Fruit fly (Drosophila melanogaster): ENCODE data around the gene Wdr24.

The Wdr24 gene

DNA sequence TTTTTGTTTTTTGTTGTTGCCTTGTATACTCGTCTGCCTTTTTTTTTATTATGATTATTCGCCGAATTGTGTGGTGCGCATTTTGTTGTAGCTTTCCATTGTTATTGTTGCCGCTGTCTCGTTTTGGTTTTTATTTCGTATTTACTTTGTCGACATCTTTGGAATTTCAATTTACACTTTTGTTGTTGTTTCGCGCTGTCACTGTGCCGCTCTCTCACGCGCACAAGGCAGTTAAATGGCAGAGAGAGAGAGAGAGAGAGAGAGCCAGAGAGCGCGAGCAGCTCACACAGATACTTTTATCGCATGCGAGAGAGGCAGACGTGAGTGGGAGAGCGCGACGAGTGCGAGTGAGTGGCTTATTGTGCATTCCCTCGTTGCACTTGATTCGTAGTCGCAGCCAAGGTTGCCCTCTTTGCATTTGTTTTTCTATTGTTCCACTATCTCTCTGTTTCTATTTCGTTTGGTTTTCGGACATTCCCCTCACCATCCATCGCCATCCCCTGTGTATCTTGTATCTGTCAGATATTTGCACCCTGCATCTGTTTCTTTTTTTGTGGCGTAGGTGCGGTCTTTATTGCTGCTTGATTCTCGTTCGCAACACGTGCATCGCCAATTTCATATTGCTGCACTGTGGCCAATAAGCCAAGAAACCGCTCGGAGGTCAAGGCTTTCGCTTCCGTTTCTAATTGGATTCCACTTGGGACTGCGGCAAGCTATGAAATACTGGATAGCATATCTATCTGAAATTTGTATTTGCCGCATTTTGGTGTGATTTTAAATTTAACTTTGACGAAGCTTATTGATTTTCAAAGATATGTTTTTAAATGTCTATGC is 29.7 kb upstream of the Wdr24 start (continued):
- TF ChIP-seq CG6689 (GFP tag; IDR thresholded peaks at IDR 0.05) (no peak), CG17385 (GFP tag; optimal IDR thresholded peaks at IDR 0.05) (peak; percentile 45), ham (GFP tag; IDR thresholded peaks at IDR 0.05) (no peak), CG9817 (tag; optimal IDR thresholded peaks at IDR 0.05) (no peak), br (optimal IDR thresholded peaks at IDR 0.05) (no peak), CG17912 (GFP tag; optimal IDR thresholded peaks at IDR 0.05) (no peak), lbe (GFP tag; optimal IDR thresholded peaks at IDR 0.05) (peak; percentile 84), CG3838 (GFP tag; optimal IDR thresholded peaks at IDR 0.05) (no peak), CG31224 (GFP tag; IDR thresholded peaks at IDR 0.05) (no peak), CG17612 (GFP tag; IDR thresholded peaks at IDR 0.05) (no peak), so (GFP tag; IDR thresholded peaks at IDR 0.05) (peak; percentile 47; the same call in 2 of the 3 replicates), nmo (GFP tag; optimal IDR thresholded peaks at IDR 0.05) (no peak), CG15011 (GFP tag; optimal IDR thresholded peaks at IDR 0.05) (no peak), CG34422 (GFP tag; IDR thresholded peaks at IDR 0.05) (no peak), CkIIα-i1 (GFP tag; IDR thresholded peaks at IDR 0.05) (no peak), gfzf (GFP tag; optimal IDR thresholded peaks at IDR 0.05) (no peak), CG17186 (GFP tag; optimal IDR thresholded peaks at IDR 0.05) (no peak), CG10462 (GFP tag; optimal IDR thresholded peaks at IDR 0.05) (no peak), Atf6 (GFP tag; IDR thresholded peaks at IDR 0.05) (no peak), Dbx (GFP tag; IDR thresholded peaks at IDR 0.05) (peak; percentile 13; the same call in 1 of the 3 replicates), CG13287 (GFP tag; IDR thresholded peaks at IDR 0.05; ENCODE audit: partially characterized antibody) (peak; percentile 50; the same call in 1 of the 2 replicates), esg (GFP tag; conservative IDR thresholded peaks at IDR 0.05) (no peak), Sry-β (GFP tag; optimal IDR thresholded peaks at IDR 0.05) (no peak), CG15601 (tag; optimal IDR thresholded peaks at IDR 0.05) (peak; percentile 25), CG16813 (GFP tag; IDR thresholded peaks at IDR 0.05; ENCODE audit: partially characterized antibody) (no peak), Trl (optimal IDR thresholded peaks at IDR 0.05) (peak; percentile 100), Trl (GFP tag; optimal IDR thresholded peaks at IDR 0.05) (peak; percentile 65), CG1602 (GFP tag; optimal IDR thresholded peaks at IDR 0.05) (no peak), rib (GFP tag; IDR thresholded peaks at IDR 0.05) (no peak), CG2116 (GFP tag; optimal IDR thresholded peaks at IDR 0.05) (no peak), CG5245 (GFP tag; optimal IDR thresholded peaks at IDR 0.05) (no peak), repo (GFP tag; optimal IDR thresholded peaks at IDR 0.05) (no peak), sens (GFP tag) (peak; percentile 31), odd (GFP tag; optimal IDR thresholded peaks at IDR 0.05) (no peak), CG10267 (tag; optimal IDR thresholded peaks at IDR 0.05) (no peak), twi (tag; optimal IDR thresholded peaks at IDR 0.05) (no peak), CG8924 (tag; optimal IDR thresholded peaks at IDR 0.05) (no peak), nerfin-2 (GFP tag; IDR thresholded peaks at IDR 0.05; ENCODE audit: partially characterized antibody) (no peak), crc (GFP tag; optimal IDR thresholded peaks at IDR 0.05) (no peak), Hr51 (GFP tag; optimal IDR thresholded peaks at IDR 0.05) (no peak), unpg (GFP tag; optimal IDR thresholded peaks at IDR 0.05) (peak; percentile 30), CG8478 (optimal IDR thresholded peaks at IDR 0.05) (no peak), CG15073 (GFP tag; optimal IDR thresholded peaks at IDR 0.05) (no peak), peb (GFP tag; IDR thresholded peaks at IDR 0.05) (no peak), slbo (GFP tag; IDR thresholded peaks at IDR 0.05) (no peak), BtbVII (GFP tag; optimal IDR thresholded peaks at IDR 0.05) (peak; percentile 26), CG18011 (GFP tag; optimal IDR thresholded peaks at IDR 0.05) (no peak), kni (GFP tag; optimal IDR thresholded peaks at IDR 0.05) (peak; percentile 46), Doc3 (GFP tag; IDR thresholded peaks at IDR 0.05; ENCODE audit: partially characterized antibody) (peak; percentile 28; the same call in 1 of the 3 replicates), CG15696 (tag; optimal IDR thresholded peaks at IDR 0.05) (peak; percentile 16)
